Worm (Caenorhabditis elegans): Measurements from ENCODE around the gene T10C6.7.

The T10C6.7 gene

ce11 chrV:16023051-16023450 lies 8.5 kb downstream of the T10C6.7 start, which contains the start of gene cwc-15:
Gene cwc-15 (plus strand): TSS chrV:16023351.
- no peak for TF ChIP-seq sox-2 (GFP tag; IDR thresholded peaks at IDR 0.05)
- TF ChIP-seq unc-86 (tag; optimal IDR thresholded peaks at IDR 0.05): no peak
- TF ChIP-seq mec-3 (tag; optimal IDR thresholded peaks at IDR 0.05; ENCODE audit: borderline replicate concordance): no peak
- TF ChIP-seq ceh-18 (tag; optimal IDR thresholded peaks at IDR 0.05): no peak
- no peak for TF ChIP-seq gmeb-2 (tag; optimal IDR thresholded peaks at IDR 0.05)
- no peak for TF ChIP-seq rnt-1 (tag; optimal IDR thresholded peaks at IDR 0.05)
- no peak for TF ChIP-seq C38D4.7 (GFP tag; optimal IDR thresholded peaks at IDR 0.05)
- no peak for TF ChIP-seq hlh-30 (tag; optimal IDR thresholded peaks at IDR 0.05; ENCODE audit: insufficient read depth)
- TF ChIP-seq hlh-13 (GFP tag; optimal IDR thresholded peaks at IDR 0.05): no peak
- no peak for TF ChIP-seq ceh-45 (GFP tag; IDR thresholded peaks at IDR 0.05)
- no peak for TF ChIP-seq T23F11.4 (GFP tag; optimal IDR thresholded peaks at IDR 0.05)
- TF ChIP-seq madf-2 (tag; optimal IDR thresholded peaks at IDR 0.05): no peak
- no peak for TF ChIP-seq pros-1 (tag; optimal IDR thresholded peaks at IDR 0.05)

DNA sequence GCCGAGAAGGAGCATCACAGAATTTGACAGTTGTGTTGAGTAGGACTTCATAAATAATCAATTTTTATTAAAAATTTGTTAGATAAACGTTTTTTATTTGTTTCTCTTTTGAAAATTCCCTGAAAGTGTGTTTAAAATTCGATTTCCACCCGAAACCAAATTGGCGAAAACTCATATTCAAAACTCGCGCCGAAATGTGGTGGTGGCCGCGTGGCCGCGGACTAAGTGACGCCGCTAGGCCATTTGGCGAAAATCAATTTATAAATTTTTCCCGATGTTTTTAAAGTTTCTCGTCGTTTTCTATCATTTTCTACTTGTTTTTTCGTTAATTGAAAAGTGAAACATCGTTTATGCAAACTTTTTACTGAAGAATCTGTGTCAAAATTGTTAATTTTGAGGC lies 8.9 kb downstream of the T10C6.7 start:
- TF ChIP-seq pha-4 (tag; optimal IDR thresholded peaks at IDR 0.05) (no peak), ahr-1 (tag; optimal IDR thresholded peaks at IDR 0.05) (no peak), mec-3 (tag; optimal IDR thresholded peaks at IDR 0.05; ENCODE audit: borderline replicate concordance) (no peak), ceh-31 (tag; optimal IDR thresholded peaks at IDR 0.05) (peak; percentile 93), dve-1 (tag; optimal IDR thresholded peaks at IDR 0.05) (no peak), pqm-1 (tag; optimal IDR thresholded peaks at IDR 0.05) (no peak), lin-11 (tag; optimal IDR thresholded peaks at IDR 0.05) (no peak), ref-2 (tag; optimal IDR thresholded peaks at IDR 0.05) (peak; percentile 53), ceh-9 (tag; optimal IDR thresholded peaks at IDR 0.05) (no peak), sdc-2 (tag; optimal IDR thresholded peaks at IDR 0.05) (peak; percentile 47), T23F11.4 (GFP tag; optimal IDR thresholded peaks at IDR 0.05) (no peak), zip-5 (tag; optimal IDR thresholded peaks at IDR 0.05) (peak; percentile 68), ceh-22 (tag; optimal IDR thresholded peaks at IDR 0.05) (no peak), fax-1 (tag; optimal IDR thresholded peaks at IDR 0.05) (peak; percentile 43), unc-55 (GFP tag; optimal IDR thresholded peaks at IDR 0.05) (no peak), unc-42 (tag; optimal IDR thresholded peaks at IDR 0.05) (peak; percentile 58), madf-2 (tag; optimal IDR thresholded peaks at IDR 0.05) (no peak), ceh-2 (tag; optimal IDR thresholded peaks at IDR 0.05) (peak; percentile 90), F13H6.1 (tag; optimal IDR thresholded peaks at IDR 0.05) (peak; percentile 35), elt-2 (tag; optimal IDR thresholded peaks at IDR 0.05) (peak; percentile 38), tbx-7 (tag; optimal IDR thresholded peaks at IDR 0.05) (peak; percentile 85), ets-4 (tag; optimal IDR thresholded peaks at IDR 0.05) (peak; percentile 72), rnt-1 (tag; optimal IDR thresholded peaks at IDR 0.05) (peak; percentile 28), hlh-8 (tag; optimal IDR thresholded peaks at IDR 0.05) (peak; percentile 74), ceh-48 (tag; optimal IDR thresholded peaks at IDR 0.05) (peak; percentile 29), hlh-30 (tag; optimal IDR thresholded peaks at IDR 0.05; ENCODE audit: insufficient read depth) (no peak), gmeb-2 (tag; optimal IDR thresholded peaks at IDR 0.05) (peak; percentile 23), ceh-30 (tag; optimal IDR thresholded peaks at IDR 0.05) (no peak), ceh-14 (tag; optimal IDR thresholded peaks at IDR 0.05) (peak; percentile 72), unc-86 (tag; optimal IDR thresholded peaks at IDR 0.05) (no peak), pax-1 (tag; optimal IDR thresholded peaks at IDR 0.05) (no peak), lim-6 (tag; optimal IDR thresholded peaks at IDR 0.05) (peak; percentile 57), C08G9.2 (tag; optimal IDR thresholded peaks at IDR 0.05) (peak; percentile 94), ceh-34 (tag; optimal IDR thresholded peaks at IDR 0.05) (peak; percentile 57), elt-4 (tag; optimal IDR thresholded peaks at IDR 0.05) (no peak), ztf-16 (tag; optimal IDR thresholded peaks at IDR 0.05) (peak; percentile 6)

Data from whole organism, late embryonic.